Fruit fly (Drosophila melanogaster) whole organism, embryonic: Measurements from ENCODE around the gene Prat2.

Experiments
- Asciz ChIP-seq: fragments of 200-800 bp; sonication (Bioruptor generic); optimal IDR thresholded peaks from 2 replicates; lab custom pipeline; 2017; ENCODE audit warnings: missing biosample characterization, mild to moderate bottlenecking, missing genetic modification characterization, missing genetic modification reagents
- Atf6 ChIP-seq: fragments of 200-800 bp; sonication (Bioruptor generic); IDR thresholded peaks from 2 replicates; pipeline ENCODE4 v1.3.6; 2022; ENCODE audit warnings: missing biosample characterization, missing genetic modification characterization
- CG10267 ChIP-seq: fragments of 200-800 bp; sonication (Bioruptor generic); optimal IDR thresholded peaks from 2 replicates; lab custom pipeline; 2018; ENCODE audit warnings: missing biosample characterization, mild to moderate bottlenecking, missing genetic modification characterization, moderate library complexity
- CG10321 ChIP-seq: fragments of 200-800 bp; sonication (Bioruptor generic); IDR thresholded peaks from 2 replicates; pipeline ENCODE4 v1.3.6; 2022; ENCODE audit warnings: missing biosample characterization, missing genetic modification characterization
- CG1233 ChIP-seq: fragments of 200-800 bp; sonication (Bioruptor generic); optimal IDR thresholded peaks from 4 replicates; lab custom pipeline; 2018; ENCODE audit warnings: missing biosample characterization, mild to moderate bottlenecking, missing genetic modification characterization
- CG13123 ChIP-seq: fragments of 200-800 bp; sonication (Bioruptor generic); optimal IDR thresholded peaks from 2 replicates; lab custom pipeline; 2016; ENCODE audit warnings: missing biosample characterization, missing genetic modification characterization
- CG15601 ChIP-seq: fragments of 200-800 bp; sonication (Bioruptor generic); optimal IDR thresholded peaks from 3 replicates; lab custom pipeline; 2019; ENCODE audit warnings: missing biosample characterization, mild to moderate bottlenecking, missing genetic modification characterization, moderate library complexity
- CG16863 ChIP-seq: fragments of 200-800 bp; sonication (Bioruptor generic); optimal IDR thresholded peaks from 3 replicates; lab custom pipeline; 2016; ENCODE audit warnings: missing biosample characterization, missing genetic modification characterization
- CG17385 ChIP-seq: fragments of 200-800 bp; sonication (Bioruptor generic); optimal IDR thresholded peaks from 3 replicates; lab custom pipeline; 2018; ENCODE audit warnings: missing biosample characterization, mild to moderate bottlenecking, missing genetic modification characterization
- CG17829 ChIP-seq: fragments of 200-800 bp; optimal IDR thresholded peaks from 2 replicates; lab custom pipeline; 2019; ENCODE audit warnings: missing biosample characterization, mild to moderate bottlenecking, missing genetic modification characterization, moderate library complexity
- CG18262 ChIP-seq: fragments of 200-800 bp; optimal IDR thresholded peaks from 3 replicates; lab custom pipeline; 2019; ENCODE audit warnings: missing biosample characterization, mild to moderate bottlenecking, missing genetic modification characterization, moderate library complexity
- CG18619 ChIP-seq: fragments of 200-800 bp; sonication (Bioruptor generic); optimal IDR thresholded peaks from 3 replicates; lab custom pipeline; 2017; ENCODE audit warnings: missing biosample characterization, mild to moderate bottlenecking, missing genetic modification characterization
- CG2678 ChIP-seq: fragments of 200-800 bp; sonication (Bioruptor generic); optimal IDR thresholded peaks from 3 replicates; lab custom pipeline; 2019; ENCODE audit warnings: missing biosample characterization, mild to moderate bottlenecking, missing genetic modification characterization, moderate library complexity
- CG33557 ChIP-seq: fragments of 200-800 bp; sonication (Bioruptor generic); optimal IDR thresholded peaks from 2 replicates; lab custom pipeline; 2019; ENCODE audit warnings: missing biosample characterization, mild to moderate bottlenecking, missing genetic modification characterization, moderate library complexity
- CG34224 ChIP-seq: fragments of 200-800 bp; sonication (Bioruptor generic); IDR thresholded peaks from 3 replicates; pipeline ENCODE4 v1.3.6; 2022; ENCODE audit warnings: missing biosample characterization, missing genetic modification characterization; ENCODE audit not compliant: partially characterized antibody
- CG4424 ChIP-seq: fragments of 200-800 bp; sonication (Bioruptor generic); optimal IDR thresholded peaks from 3 replicates; lab custom pipeline; 2016; ENCODE audit warnings: missing biosample characterization, missing genetic modification characterization
- CG5953 ChIP-seq: fragments of 200-800 bp; sonication (Bioruptor generic); IDR thresholded peaks from 2 replicates; pipeline ENCODE4 v1.3.6; 2022; ENCODE audit warnings: missing biosample characterization, missing genetic modification characterization
- CG8281 ChIP-seq: fragments of 200-800 bp; sonication (Bioruptor generic); optimal IDR thresholded peaks from 2 replicates; lab custom pipeline; 2018; ENCODE audit warnings: missing biosample characterization, mild to moderate bottlenecking, missing genetic modification characterization, moderate library complexity
- CG8388 ChIP-seq: fragments of 200-800 bp; sonication (Bioruptor generic); optimal IDR thresholded peaks from 2 replicates; lab custom pipeline; 2019; ENCODE audit warnings: missing biosample characterization, mild to moderate bottlenecking, missing genetic modification characterization, moderate library complexity
- CG9727 ChIP-seq: fragments of 200-800 bp; sonication (Bioruptor generic); optimal IDR thresholded peaks from 3 replicates; lab custom pipeline; 2017; ENCODE audit warnings: missing biosample characterization, mild to moderate bottlenecking, missing genetic modification characterization
- CTCF ChIP-seq: fragments of 200-800 bp; sonication (Bioruptor generic); optimal IDR thresholded peaks from 2 replicates; lab custom pipeline; 2017; ENCODE audit warnings: missing biosample characterization, mild to moderate bottlenecking, missing genetic modification characterization, moderate library complexity
- CoRest ChIP-seq: fragments of 200-800 bp; sonication (Bioruptor generic); optimal IDR thresholded peaks from 3 replicates; lab custom pipeline; 2018; ENCODE audit warnings: missing biosample characterization, mild to moderate bottlenecking, missing genetic modification characterization, moderate library complexity
- D19B ChIP-seq: fragments of 200-800 bp; sonication (Bioruptor generic); optimal IDR thresholded peaks from 2 replicates; lab custom pipeline; 2017; ENCODE audit warnings: missing biosample characterization, mild to moderate bottlenecking, missing genetic modification characterization
- Ets97D ChIP-seq: fragments of 200-800 bp; sonication (Bioruptor generic); optimal IDR thresholded peaks from 3 replicates; lab custom pipeline; 2016; ENCODE audit warnings: missing biosample characterization, missing genetic modification characterization
- Lhr ChIP-seq: fragments of 200-800 bp; sonication (Bioruptor generic); optimal IDR thresholded peaks from 3 replicates; lab custom pipeline; 2017; ENCODE audit warnings: mild to moderate bottlenecking, missing biosample characterization, missing genetic modification reagents, missing genetic modification characterization
- Ptx1 ChIP-seq: fragments of 200-800 bp; sonication (Bioruptor generic); IDR thresholded peaks from 2 replicates; pipeline ENCODE4 v1.3.6; 2022; ENCODE audit warnings: missing biosample characterization, missing genetic modification characterization
- bab2 ChIP-seq: fragments of 200-800 bp; sonication (Bioruptor generic); optimal IDR thresholded peaks from 2 replicates; lab custom pipeline; 2016; ENCODE audit warnings: missing biosample characterization, missing genetic modification characterization
- bsh ChIP-seq, 2 experiments: fragments of 200-800 bp; sonication (Bioruptor generic); optimal IDR thresholded peaks; 2 replicates each; lab custom pipeline; 2017 to 2018; ENCODE audit warnings: mild to moderate bottlenecking in 2 of 2, missing biosample characterization in 2 of 2, missing genetic modification characterization in 2 of 2, moderate library complexity in 1 of 2
- ci ChIP-seq: fragments of 200-800 bp; sonication (Bioruptor generic); IDR thresholded peaks from 3 replicates; pipeline ENCODE4 v1.3.6; 2022; ENCODE audit warnings: missing biosample characterization, missing genetic modification characterization
- fd96Cb ChIP-seq: fragments of 200-800 bp; sonication (Bioruptor generic); optimal IDR thresholded peaks from 2 replicates; lab custom pipeline; 2018; ENCODE audit warnings: missing biosample characterization, mild to moderate bottlenecking, missing genetic modification characterization, moderate library complexity
- gfzf ChIP-seq: fragments of 200-800 bp; sonication (Bioruptor generic); optimal IDR thresholded peaks from 2 replicates; lab custom pipeline; 2016; ENCODE audit warnings: missing biosample characterization, mild to moderate bottlenecking, missing genetic modification characterization, moderate library complexity
- her ChIP-seq: fragments of 200-800 bp; sonication (Bioruptor generic); optimal IDR thresholded peaks from 2 replicates; lab custom pipeline; 2016; ENCODE audit warnings: missing biosample characterization, missing genetic modification characterization
- oc ChIP-seq: fragments of 200-800 bp; sonication (Bioruptor generic); optimal IDR thresholded peaks from 2 replicates; lab custom pipeline; 2018; ENCODE audit warnings: missing biosample characterization, mild to moderate bottlenecking, missing genetic modification characterization, moderate library complexity
- pb ChIP-seq: fragments of 200-800 bp; sonication (Bioruptor generic); optimal IDR thresholded peaks from 3 replicates; lab custom pipeline; 2016; ENCODE audit warnings: missing biosample characterization, missing genetic modification characterization
- prd ChIP-seq, 3 experiments: fragments of >200 bp in 2 of 3; fragments of 200-800 bp in 1 of 3; sonication (Bioruptor generic) in 1 of 3; optimal IDR thresholded peaks in 2 of 3; IDR thresholded peaks in 1 of 3; 2 replicates in 2 of 3; 3 replicates in 1 of 3; pipeline versions ENCODE4 v1.3.6 to Lab custom; 2017 to 2022; ENCODE audit warnings: missing biosample characterization in 1 of 3, missing genetic modification characterization in 1 of 3
- sc ChIP-seq, 3 experiments: fragments of >200 bp in 2 of 3; fragments of 200-800 bp in 1 of 3; sonication (Bioruptor generic) in 1 of 3; optimal IDR thresholded peaks; 2 replicates in 2 of 3; 3 replicates in 1 of 3; lab custom pipeline; 2017; ENCODE audit warnings: mild to moderate bottlenecking in 1 of 3, missing biosample characterization in 1 of 3, missing genetic modification characterization in 1 of 3, missing genetic modification reagents in 1 of 3
- sug ChIP-seq: fragments of 200-800 bp; optimal IDR thresholded peaks from 2 replicates; lab custom pipeline; 2019; ENCODE audit warnings: missing biosample characterization, mild to moderate bottlenecking, missing genetic modification characterization, moderate library complexity
- z ChIP-seq: fragments of 200-800 bp; sonication (Bioruptor generic); IDR thresholded peaks from 3 replicates; pipeline ENCODE4 v1.3.6; 2022; ENCODE audit warnings: missing biosample characterization, missing genetic modification characterization

The Prat2 gene

DNA sequence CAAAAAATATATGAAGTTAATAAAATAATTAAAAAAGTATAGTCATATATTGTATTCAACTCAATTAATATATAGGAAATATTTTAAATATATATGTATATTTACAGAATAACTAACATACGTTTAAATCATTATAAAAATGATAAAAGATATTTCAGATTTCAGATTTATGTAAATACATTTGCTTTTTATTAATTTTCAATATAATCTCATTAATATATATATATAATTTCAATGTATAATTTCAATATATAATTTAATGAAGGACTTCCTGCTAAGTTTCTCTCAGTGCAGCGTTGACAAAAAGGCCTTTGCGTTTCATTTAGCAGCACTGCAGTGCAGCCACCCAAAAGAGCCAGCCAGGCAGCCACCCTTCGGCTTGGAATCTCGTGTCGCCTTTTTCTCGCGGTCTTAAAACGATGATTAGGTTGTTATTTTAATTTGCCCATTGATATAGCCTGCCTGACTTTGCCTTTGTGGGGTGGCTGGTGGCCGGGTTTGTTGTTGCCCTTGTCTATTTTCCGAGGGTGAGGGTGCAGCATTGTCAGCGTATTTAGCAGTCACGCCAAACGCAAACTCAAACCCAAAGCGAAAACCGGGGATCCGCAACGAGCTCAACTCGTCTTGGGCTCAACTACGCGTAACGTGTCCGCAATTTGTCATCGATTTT lies 28.9 kb downstream of the Prat2 start (continued):
- TF ChIP-seq CG17829 (tag; lab: Kevin White, UChicago) (peak; percentile 68), Lhr (GFP tag; lab: Kevin White, UChicago) (no peak), CG33557 (GFP tag; lab: Kevin White, UChicago) (peak; percentile 68), CG34224 (GFP tag; lab: Robert Waterston, UW) (no peak), her (no peak), CG10267 (tag; lab: Kevin White, UChicago) (peak; percentile 61), sc (optimal IDR thresholded peaks at IDR 0.05; lab: Kevin White, UChicago) (no peak), sc (GFP tag; optimal IDR thresholded peaks at IDR 0.05; lab: Kevin White, UChicago) (peak; percentile 24), CG8281 (no peak), CG4424 (GFP tag; lab: Kevin White, UChicago) (peak; percentile 28), CG9727 (GFP tag; lab: Kevin White, UChicago) (peak; percentile 52), D19B (GFP tag; lab: Kevin White, UChicago) (no peak), CG13123 (GFP tag; lab: Kevin White, UChicago) (no peak), Ptx1 (GFP tag; lab: Robert Waterston, UW) (no peak), bab2 (GFP tag; lab: Kevin White, UChicago) (no peak), prd (optimal IDR thresholded peaks at IDR 0.05; lab: Kevin White, UChicago) (no peak), prd (GFP tag; IDR thresholded peaks at IDR 0.05; lab: Robert Waterston, UW) (peak; percentile 35; the same call in 1 of the 3 replicates), CG1233 (GFP tag; lab: Kevin White, UChicago) (peak; percentile 14), CTCF (no peak), CoRest (peak; percentile 52), CG18619 (peak; percentile 23), CG16863 (GFP tag; lab: Kevin White, UChicago) (no peak), CG5953 (no peak), ci (GFP tag; lab: Robert Waterston, UW) (no peak), sug (no peak), Atf6 (GFP tag; lab: Robert Waterston, UW) (no peak), fd96Cb (peak; percentile 18), Ets97D (GFP tag; lab: Kevin White, UChicago) (no peak), CG2678 (tag; lab: Kevin White, UChicago) (peak; percentile 70), z (GFP tag; lab: Robert Waterston, UW) (no peak), CG17385 (GFP tag; lab: Kevin White, UChicago) (peak; percentile 10), CG10321 (GFP tag; lab: Robert Waterston, UW) (0 out of 2 replicates have a peak, but pooled peaks have one; percentile 14), gfzf (no peak), CG8388 (GFP tag; lab: Kevin White, UChicago) (peak; percentile 65), Asciz (GFP tag; lab: Kevin White, UChicago) (peak; percentile 18), oc (tag; lab: Kevin White, UChicago) (peak; percentile 42), CG15601 (tag; lab: Kevin White, UChicago) (peak; percentile 51), pb (no peak), CG18262 (tag; lab: Kevin White, UChicago) (peak; percentile 84), bsh (GFP tag; optimal IDR thresholded peaks at IDR 0.05; lab: Kevin White, UChicago) (peak in 1 of 2 experiments; percentile 39)
